Worm (Caenorhabditis elegans): ENCODE measurements around the gene ppm-1.D.

- no peak for TF ChIP-seq him-1 (tag; optimal IDR thresholded peaks at IDR 0.05)
- no peak for TF ChIP-seq W03F9.2 (tag; optimal IDR thresholded peaks at IDR 0.05)
These were observed 53.0 kb downstream of the ppm-1.D start for ce11 chrIII:2384364-2384763.
